Fruit fly (Drosophila melanogaster) whole organism, embryonic: Measurements from ENCODE around the gene CG13239.
A peak's percentile ranks its signal among the peaks of the same experiment; 100 is the strongest.

Experiments used
- ATbp ChIP-seq: fragments of 200-800 bp; sonication (Bioruptor generic); optimal IDR thresholded peaks from 2 replicates; lab custom pipeline; 2017; ENCODE audit warnings: missing biosample characterization, mild to moderate bottlenecking, missing genetic modification characterization, missing genetic modification reagents
- Asciz ChIP-seq: fragments of 200-800 bp; sonication (Bioruptor generic); optimal IDR thresholded peaks from 2 replicates; lab custom pipeline; 2017; ENCODE audit warnings: missing biosample characterization, mild to moderate bottlenecking, missing genetic modification characterization, missing genetic modification reagents
- CG10565 ChIP-seq: fragments of 200-800 bp; sonication (Bioruptor generic); optimal IDR thresholded peaks from 3 replicates; lab custom pipeline; 2016; ENCODE audit warnings: missing biosample characterization, mild to moderate bottlenecking, missing genetic modification characterization
- CG11085 ChIP-seq: fragments of 200-800 bp; sonication (Bioruptor generic); IDR thresholded peaks from 2 replicates; pipeline ENCODE4 v1.3.6; 2022; ENCODE audit warnings: missing biosample characterization, missing genetic modification characterization
- CG12104 ChIP-seq: fragments of 200-800 bp; sonication (Bioruptor generic); optimal IDR thresholded peaks from 3 replicates; lab custom pipeline; 2016; ENCODE audit warnings: missing biosample characterization, missing genetic modification characterization
- CG12219 ChIP-seq: fragments of 200-800 bp; sonication (Bioruptor generic); optimal IDR thresholded peaks from 3 replicates; lab custom pipeline; 2018; ENCODE audit warnings: missing biosample characterization, mild to moderate bottlenecking, missing genetic modification characterization
- CG15479 ChIP-seq: fragments of 200-800 bp; sonication (Bioruptor generic); optimal IDR thresholded peaks from 3 replicates; lab custom pipeline; 2019; ENCODE audit warnings: missing biosample characterization, mild to moderate bottlenecking, missing genetic modification characterization, moderate library complexity
- CG18764 ChIP-seq: fragments of 200-800 bp; sonication (Bioruptor generic); optimal IDR thresholded peaks from 3 replicates; lab custom pipeline; 2016; ENCODE audit warnings: missing biosample characterization, missing genetic modification characterization
- CG31365 ChIP-seq: fragments of 200-800 bp; sonication (Bioruptor generic); optimal IDR thresholded peaks from 2 replicates; lab custom pipeline; 2018; ENCODE audit warnings: missing biosample characterization, mild to moderate bottlenecking, missing genetic modification characterization
- CG3838 ChIP-seq: fragments of 200-800 bp; sonication (Bioruptor generic); optimal IDR thresholded peaks from 3 replicates; lab custom pipeline; 2016; ENCODE audit warnings: missing biosample characterization, missing genetic modification characterization
- CG5953 ChIP-seq: fragments of 200-800 bp; sonication (Bioruptor generic); IDR thresholded peaks from 2 replicates; pipeline ENCODE4 v1.3.6; 2022; ENCODE audit warnings: missing biosample characterization, missing genetic modification characterization
- CG6683 ChIP-seq: fragments of 200-800 bp; sonication (Bioruptor generic); optimal IDR thresholded peaks from 2 replicates; lab custom pipeline; 2017; ENCODE audit warnings: missing biosample characterization, mild to moderate bottlenecking, missing genetic modification characterization, missing genetic modification reagents
- CG6854 ChIP-seq: fragments of 200-800 bp; sonication (Bioruptor generic); optimal IDR thresholded peaks from 3 replicates; lab custom pipeline; 2017; ENCODE audit warnings: missing biosample characterization, mild to moderate bottlenecking, missing genetic modification characterization
- CrebB ChIP-seq: fragments of 200-800 bp; sonication (Bioruptor generic); optimal IDR thresholded peaks from 3 replicates; lab custom pipeline; 2018; ENCODE audit warnings: missing biosample characterization, mild to moderate bottlenecking, missing genetic modification characterization
- Dll ChIP-seq: fragments of 200-800 bp; sonication (Bioruptor generic); IDR thresholded peaks from 4 replicates; pipeline ENCODE4 v1.3.6; 2022; ENCODE audit warnings: missing biosample characterization, missing genetic modification characterization; ENCODE audit not compliant: partially characterized antibody
- Dp ChIP-seq: fragments of 200-800 bp; sonication (Bioruptor generic); optimal IDR thresholded peaks from 2 replicates; lab custom pipeline; 2018; ENCODE audit warnings: missing biosample characterization, mild to moderate bottlenecking, missing genetic modification characterization, moderate library complexity
- Drgx ChIP-seq: fragments of 200-800 bp; sonication (Bioruptor generic); IDR thresholded peaks from 2 replicates; pipeline ENCODE4 v1.3.6; 2022; ENCODE audit warnings: missing biosample characterization, missing genetic modification characterization
- Ets65A ChIP-seq: fragments of 200-800 bp; sonication (Bioruptor generic); peaks from one replicate; lab custom pipeline; 2016; ENCODE audit warnings: missing biosample characterization, missing genetic modification characterization
- H15 ChIP-seq: fragments of 200-800 bp; sonication (Bioruptor generic); IDR thresholded peaks from 3 replicates; pipeline ENCODE4 v1.3.6; 2022; ENCODE audit warnings: missing biosample characterization, missing genetic modification characterization
- Lpt ChIP-seq: fragments of >200 bp; optimal IDR thresholded peaks from 2 replicates; lab custom pipeline; 2018; ENCODE audit warnings: missing biosample characterization, missing genetic modification characterization
- MBD-R2 ChIP-seq: fragments of 200-800 bp; sonication (Bioruptor generic); IDR thresholded peaks from 2 replicates; pipeline ENCODE4 v1.3.6; 2022; ENCODE audit warnings: missing biosample characterization, missing genetic modification characterization
- Med ChIP-seq: fragments of 200-800 bp; sonication (Bioruptor generic); peaks from one replicate; lab custom pipeline; 2016; ENCODE audit warnings: missing biosample characterization, missing genetic modification characterization, mild to moderate bottlenecking, inconsistent platforms, moderate library complexity
- NFAT ChIP-seq: fragments of 200-800 bp; sonication (Bioruptor generic); IDR thresholded peaks from 2 replicates; pipeline ENCODE4 v1.3.6; 2022; ENCODE audit warnings: missing biosample characterization, missing genetic modification characterization
- Nf-YB ChIP-seq: fragments of 200-800 bp; sonication (Bioruptor generic); optimal IDR thresholded peaks from 3 replicates; lab custom pipeline; 2019; ENCODE audit warnings: missing biosample characterization, mild to moderate bottlenecking, missing genetic modification characterization, moderate library complexity
- Nf-YC ChIP-seq: fragments of 200-800 bp; optimal IDR thresholded peaks from 3 replicates; lab custom pipeline; 2019; ENCODE audit warnings: missing biosample characterization, mild to moderate bottlenecking, missing genetic modification characterization, moderate library complexity
- Oaz ChIP-seq: fragments of 200-800 bp; sonication (Bioruptor generic); IDR thresholded peaks from 2 replicates; pipeline ENCODE4 v1.3.6; 2022; ENCODE audit warnings: missing biosample characterization, missing genetic modification characterization
- Oli ChIP-seq: fragments of 200-800 bp; sonication (Bioruptor generic); optimal IDR thresholded peaks from 2 replicates; lab custom pipeline; 2018; ENCODE audit warnings: missing biosample characterization, mild to moderate bottlenecking, missing genetic modification characterization, moderate library complexity
- Six4 ChIP-seq: fragments of 200-800 bp; sonication (Bioruptor generic); optimal IDR thresholded peaks from 2 replicates; lab custom pipeline; 2016; ENCODE audit warnings: missing biosample characterization, missing genetic modification characterization
- ato ChIP-seq: fragments of 200-800 bp; sonication (Bioruptor generic); IDR thresholded peaks from 2 replicates; pipeline ENCODE4 v1.3.6; 2022; ENCODE audit warnings: missing biosample characterization, missing genetic modification characterization; ENCODE audit not compliant: partially characterized antibody
- caup ChIP-seq: fragments of 200-800 bp; sonication (Bioruptor generic); optimal IDR thresholded peaks from 3 replicates; lab custom pipeline; 2017; ENCODE audit warnings: missing biosample characterization, mild to moderate bottlenecking, missing genetic modification characterization, moderate library complexity; ENCODE audit not compliant: severe bottlenecking
- chif ChIP-seq, 2 experiments: fragments of 200-800 bp; sonication (Bioruptor generic); optimal IDR thresholded peaks; 3 replicates each; lab custom pipeline; 2016; ENCODE audit warnings: missing biosample characterization in 2 of 2, missing genetic modification characterization in 2 of 2
- dysf ChIP-seq: fragments of 200-800 bp; sonication (Bioruptor generic); IDR thresholded peaks from 3 replicates; pipeline ENCODE4 v1.3.6; 2022; ENCODE audit warnings: missing biosample characterization, missing genetic modification characterization
- grn ChIP-seq: fragments of 200-800 bp; sonication (Bioruptor generic); optimal IDR thresholded peaks from 3 replicates; lab custom pipeline; 2017; ENCODE audit warnings: missing biosample characterization, missing genetic modification characterization
- inv ChIP-seq: fragments of 200-800 bp; sonication (Bioruptor generic); IDR thresholded peaks from 2 replicates; pipeline ENCODE4 v1.3.6; 2022; ENCODE audit warnings: missing biosample characterization, missing genetic modification characterization; ENCODE audit not compliant: partially characterized antibody
- rib ChIP-seq: fragments of 200-800 bp; sonication (Bioruptor generic); IDR thresholded peaks from 2 replicates; pipeline ENCODE4 v1.3.6; 2022; ENCODE audit warnings: missing biosample characterization, missing genetic modification characterization
- seq ChIP-seq: fragments of 200-800 bp; sonication (Bioruptor generic); IDR thresholded peaks from 2 replicates; pipeline ENCODE4 v1.3.6; 2022; ENCODE audit warnings: missing biosample characterization, missing genetic modification characterization
- sr ChIP-seq: fragments of 200-800 bp; sonication (Bioruptor generic); IDR thresholded peaks from 3 replicates; pipeline ENCODE4 v1.3.6; 2022; ENCODE audit warnings: missing biosample characterization, missing genetic modification characterization
- vvl ChIP-seq: fragments of 200-800 bp; sonication (Bioruptor generic); IDR thresholded peaks from 2 replicates; pipeline ENCODE4 v1.3.6; 2022; ENCODE audit warnings: missing biosample characterization, missing genetic modification characterization

CG13239 gene

dm6 chr3L:22860487-22860886 is at the start of gene CG13239:
TSS of gene CG13239 (plus strand) at chr3L:22860787.
- no peak for TF ChIP-seq CG18764 (GFP tag; lab: Kevin White, UChicago)
- TF ChIP-seq vvl (GFP tag; lab: Robert Waterston, UW): peak; percentile 33; the same call in 1 of the 2 replicates
- TF ChIP-seq CrebB (tag; lab: Kevin White, UChicago): no peak
- 0 out of 4 replicates have a peak, but pooled peaks have one; percentile 14 for TF ChIP-seq Dll (GFP tag; lab: Robert Waterston, UW)

dm6 chr3L:22820190-22820589 is 40.4 kb upstream of the CG13239 start:
- peak; percentile 5 for TF ChIP-seq Ets65A (GFP tag; lab: Kevin White, UChicago)
- no peak for TF ChIP-seq chif (GFP tag; optimal IDR thresholded peaks at IDR 0.05; lab: Kevin White, UChicago)
- TF ChIP-seq Dp (GFP tag; lab: Kevin White, UChicago): no peak
- no peak for TF ChIP-seq CG11085
- TF ChIP-seq CG5953 (GFP tag; lab: Robert Waterston, UW): no peak
- no peak for TF ChIP-seq caup (GFP tag; lab: Kevin White, UChicago)
- TF ChIP-seq CG15479: peak; percentile 75
- TF ChIP-seq MBD-R2 (GFP tag; lab: Robert Waterston, UW): no peak
- TF ChIP-seq dysf (GFP tag; lab: Robert Waterston, UW): 0 out of 3 replicates have a peak, but pooled peaks have one; percentile 26

- 0 out of 3 replicates have a peak, but pooled peaks have one; percentile 15 for TF ChIP-seq sr (GFP tag; lab: Robert Waterston, UW)
- TF ChIP-seq H15: no peak
- TF ChIP-seq ATbp: no peak
- TF ChIP-seq CG10565 (GFP tag; lab: Kevin White, UChicago): no peak
- TF ChIP-seq CG6683 (GFP tag; lab: Kevin White, UChicago): no peak
- peak; percentile 27 for TF ChIP-seq Med
- TF ChIP-seq CG6854: no peak
- TF ChIP-seq Oli (tag; lab: Kevin White, UChicago): no peak
- TF ChIP-seq rib (GFP tag; lab: Robert Waterston, UW): no peak
- no peak for TF ChIP-seq CG12219 (GFP tag; lab: Kevin White, UChicago)
- peak; percentile 77 for TF ChIP-seq Nf-YB (GFP tag; lab: Kevin White, UChicago)
- TF ChIP-seq CG3838 (GFP tag; lab: Kevin White, UChicago): no peak
- TF ChIP-seq NFAT (GFP tag; lab: Robert Waterston, UW): 0 out of 2 replicates have a peak, but pooled peaks have one; percentile 22
- no peak for TF ChIP-seq ato (GFP tag; lab: Robert Waterston, UW)
- peak; percentile 52 for TF ChIP-seq Nf-YC (tag; lab: Kevin White, UChicago)
- 0 out of 2 replicates have a peak, but pooled peaks have one; percentile 11 for TF ChIP-seq inv (GFP tag; lab: Robert Waterston, UW)
- TF ChIP-seq Six4: no peak
- no peak for TF ChIP-seq seq
- peak; percentile 30; the same call in 1 of the 2 replicates for TF ChIP-seq Drgx (GFP tag; lab: Robert Waterston, UW)
- no peak for TF ChIP-seq CG18764 (GFP tag; lab: Kevin White, UChicago)
- no peak for TF ChIP-seq CG31365 (tag; lab: Kevin White, UChicago)
- 0 out of 3 replicates have a peak, but pooled peaks have one; percentile 6 for TF ChIP-seq dysf (GFP tag; lab: Robert Waterston, UW)
- TF ChIP-seq Oaz: no peak
- TF ChIP-seq Lpt (GFP tag; lab: Kevin White, UChicago): no peak
- TF ChIP-seq CG12104 (GFP tag; lab: Kevin White, UChicago): no peak
- TF ChIP-seq Asciz (GFP tag; lab: Kevin White, UChicago): no peak
- TF ChIP-seq grn: no peak
These were observed 39.2 kb upstream of the CG13239 start for dm6 chr3L:22821377-22821776.
